Fruit fly (Drosophila melanogaster): ENCODE data around the gene otu.

otu gene

dm6 chrX:8491452-8492046, 2.2 kb upstream of the otu start (continued):
- TF ChIP-seq Hr39 (GFP tag; optimal IDR thresholded peaks at IDR 0.05) (peak; percentile 50), CG8319 (GFP tag; optimal IDR thresholded peaks at IDR 0.05) (peak; percentile 41), Sox102F (GFP tag; optimal IDR thresholded peaks at IDR 0.05) (peak; percentile 51), CG11762 (GFP tag; optimal IDR thresholded peaks at IDR 0.05; ENCODE audit: insufficient read depth) (no peak), dac (GFP tag; optimal IDR thresholded peaks at IDR 0.05) (peak; percentile 21), ss (GFP tag; optimal IDR thresholded peaks at IDR 0.05) (peak; percentile 61 to 68), CG4318 (GFP tag; optimal IDR thresholded peaks at IDR 0.05) (peak; percentile 4), topi (GFP tag; optimal IDR thresholded peaks at IDR 0.05) (peak; percentile 41), pdm3 (GFP tag; optimal IDR thresholded peaks at IDR 0.05) (peak; percentile 59), svp (GFP tag) (peak; percentile 81), eg (GFP tag; IDR thresholded peaks at IDR 0.05) (peak; percentile 50), CG31627 (GFP tag; optimal IDR thresholded peaks at IDR 0.05) (peak; percentile 56), Hr38 (GFP tag; optimal IDR thresholded peaks at IDR 0.05) (peak; percentile 20), CG34406 (GFP tag; optimal IDR thresholded peaks at IDR 0.05) (peak; percentile 35), CG3032 (tag; optimal IDR thresholded peaks at IDR 0.05) (peak; percentile 62)

DNA sequence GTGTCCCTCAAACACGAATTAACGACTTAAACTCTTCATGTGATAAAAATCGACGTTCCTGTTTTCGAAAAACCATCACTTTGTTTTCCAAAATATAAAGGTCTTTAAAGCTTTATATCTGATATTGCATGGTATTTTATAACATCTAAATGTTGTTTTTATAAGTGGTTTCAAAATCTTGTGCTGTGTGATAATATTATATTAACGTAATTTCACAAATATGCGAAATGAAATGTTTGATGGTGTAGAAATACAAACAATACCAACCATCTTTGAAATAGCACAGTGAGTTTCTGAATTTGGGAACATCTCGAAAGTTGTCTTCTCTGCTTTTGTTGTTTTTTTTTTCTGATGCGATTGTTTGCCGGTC, 1.6 kb upstream of the otu start:
- TF ChIP-seq Sox15 (GFP tag; optimal IDR thresholded peaks at IDR 0.05) (no peak), OdsH (GFP tag; optimal IDR thresholded peaks at IDR 0.05) (no peak), CG10669 (GFP tag; optimal IDR thresholded peaks at IDR 0.05) (peak; percentile 97), Ets21C (GFP tag; optimal IDR thresholded peaks at IDR 0.05) (peak; percentile 42), vri (GFP tag; optimal IDR thresholded peaks at IDR 0.05) (no peak), dac (GFP tag; optimal IDR thresholded peaks at IDR 0.05) (no peak), Sox14 (GFP tag; optimal IDR thresholded peaks at IDR 0.05) (no peak), Met (GFP tag; optimal IDR thresholded peaks at IDR 0.05) (peak; percentile 49), Sox102F (GFP tag; optimal IDR thresholded peaks at IDR 0.05) (peak; percentile 17), topi (GFP tag; optimal IDR thresholded peaks at IDR 0.05) (peak; percentile 42), Eip78C (GFP tag) (peak; percentile 87), pdm3 (GFP tag; optimal IDR thresholded peaks at IDR 0.05) (no peak), CG3032 (tag; optimal IDR thresholded peaks at IDR 0.05) (peak; percentile 5), CG6808 (GFP tag; optimal IDR thresholded peaks at IDR 0.05) (peak; percentile 26), Eip75B (GFP tag; optimal IDR thresholded peaks at IDR 0.05) (peak; percentile 29), fd59A (GFP tag; optimal IDR thresholded peaks at IDR 0.05) (no peak), CG15336 (GFP tag; IDR thresholded peaks at IDR 0.05) (peak; percentile 7; the same call in 1 of the 2 replicates), CG11902 (GFP tag; optimal IDR thresholded peaks at IDR 0.05) (peak; percentile 12), Hr39 (GFP tag; optimal IDR thresholded peaks at IDR 0.05) (peak; percentile 20), CG31627 (GFP tag; optimal IDR thresholded peaks at IDR 0.05) (peak; percentile 29), svp (GFP tag) (peak; percentile 70), acj6 (GFP tag; optimal IDR thresholded peaks at IDR 0.05) (peak; percentile 23), lz (GFP tag; optimal IDR thresholded peaks at IDR 0.05) (peak; percentile 27), Hr4 (GFP tag; optimal IDR thresholded peaks at IDR 0.05) (peak; percentile 30), cyc (GFP tag; optimal IDR thresholded peaks at IDR 0.05) (peak; percentile 28), esn (GFP tag; optimal IDR thresholded peaks at IDR 0.05) (peak; percentile 24)

DNA sequence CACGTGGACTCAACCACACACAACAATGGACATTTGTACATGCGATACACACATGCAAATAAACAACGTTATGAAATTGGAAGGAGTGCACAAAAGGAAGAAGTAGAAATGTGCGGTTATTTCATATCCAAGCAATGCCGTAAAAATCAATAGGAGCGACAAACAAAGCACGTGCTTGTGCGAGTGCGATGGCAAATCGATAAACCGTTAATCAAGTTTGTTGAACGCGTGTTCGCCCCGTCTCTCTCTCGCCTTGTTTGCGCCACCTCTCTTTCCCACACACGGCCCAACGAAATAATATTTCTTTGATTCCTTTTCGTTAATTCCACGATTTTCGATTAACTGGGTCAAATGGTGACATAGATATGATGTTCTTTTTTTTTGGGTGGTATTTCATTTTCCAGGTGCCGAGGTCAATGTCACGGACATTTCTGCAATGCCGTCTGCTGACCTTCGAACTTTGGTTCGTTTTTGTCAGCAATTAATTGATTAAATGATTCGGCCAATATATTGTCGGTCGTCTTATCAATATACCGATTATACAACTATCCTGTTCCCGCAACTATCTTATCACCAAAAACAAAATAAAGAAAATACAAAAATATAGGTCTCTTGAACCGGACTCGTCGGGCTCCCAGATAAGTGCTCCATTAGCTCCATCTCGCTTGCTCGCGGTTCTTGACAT, 1.1 kb upstream of the otu start:
- TF ChIP-seq pdm3 (GFP tag; optimal IDR thresholded peaks at IDR 0.05) (no peak), CG16779 (tag; optimal IDR thresholded peaks at IDR 0.05) (no peak), Eip75B (GFP tag; optimal IDR thresholded peaks at IDR 0.05) (no peak), Hr38 (GFP tag; optimal IDR thresholded peaks at IDR 0.05) (no peak), Sox14 (GFP tag; optimal IDR thresholded peaks at IDR 0.05) (no peak), CG6276 (GFP tag; optimal IDR thresholded peaks at IDR 0.05) (no peak), Eip78C (GFP tag) (peak; percentile 47), eg (GFP tag; IDR thresholded peaks at IDR 0.05) (no peak), dsx (GFP tag; optimal IDR thresholded peaks at IDR 0.05; ENCODE audit: poor library complexity, severe bottlenecking) (no peak), CG31627 (GFP tag; optimal IDR thresholded peaks at IDR 0.05) (no peak), CG32006 (GFP tag; optimal IDR thresholded peaks at IDR 0.05) (no peak), vri (GFP tag; optimal IDR thresholded peaks at IDR 0.05) (peak; percentile 3), CG6854 (GFP tag; optimal IDR thresholded peaks at IDR 0.05) (no peak), Ets96B (tag; optimal IDR thresholded peaks at IDR 0.05) (no peak)
